Fruit fly (Drosophila melanogaster) whole organism, embryonic: ENCODE measurements around the gene Paics.
A peak's percentile ranks its signal among the peaks of the same experiment; 100 is the strongest.

Experiments
- B-H1 ChIP-seq: fragments of 200-800 bp; sonication (Bioruptor generic); IDR thresholded peaks from 3 replicates; pipeline ENCODE4 v1.3.6; 2022; ENCODE audit warnings: missing biosample characterization, missing genetic modification characterization
- Blimp-1 ChIP-seq: fragments of 200-800 bp; sonication (Bioruptor generic); optimal IDR thresholded peaks from 3 replicates; lab custom pipeline; 2018; ENCODE audit warnings: missing biosample characterization, missing genetic modification characterization, mild to moderate bottlenecking, moderate library complexity, missing genetic modification reagents
- CG10979 ChIP-seq: fragments of 200-800 bp; sonication (Bioruptor generic); optimal IDR thresholded peaks from 2 replicates; lab custom pipeline; 2018; ENCODE audit warnings: missing biosample characterization, mild to moderate bottlenecking, missing genetic modification characterization, moderate library complexity
- CG11398 ChIP-seq: fragments of 200-800 bp; sonication (Bioruptor generic); optimal IDR thresholded peaks from 2 replicates; lab custom pipeline; 2016; ENCODE audit warnings: missing biosample characterization, missing genetic modification characterization
- CG11696 ChIP-seq: fragments of 200-800 bp; sonication (Bioruptor generic); IDR thresholded peaks from 2 replicates; pipeline ENCODE4 v1.3.6; 2022; ENCODE audit warnings: missing biosample characterization, missing genetic modification characterization
- CG12071 ChIP-seq: fragments of 200-800 bp; sonication (Bioruptor generic); optimal IDR thresholded peaks from 3 replicates; lab custom pipeline; 2018; ENCODE audit warnings: missing biosample characterization, mild to moderate bottlenecking, missing genetic modification characterization
- CG1529 ChIP-seq: fragments of 200-800 bp; sonication (Bioruptor generic); optimal IDR thresholded peaks from 3 replicates; lab custom pipeline; 2018; ENCODE audit warnings: missing biosample characterization, missing genetic modification characterization
- CG17359 ChIP-seq: fragments of 200-800 bp; sonication (Bioruptor generic); optimal IDR thresholded peaks from 3 replicates; lab custom pipeline; 2018; ENCODE audit warnings: missing biosample characterization, mild to moderate bottlenecking, missing genetic modification characterization, moderate library complexity
- CG17385 ChIP-seq: fragments of 200-800 bp; sonication (Bioruptor generic); optimal IDR thresholded peaks from 3 replicates; lab custom pipeline; 2018; ENCODE audit warnings: missing biosample characterization, mild to moderate bottlenecking, missing genetic modification characterization
- CG18599 ChIP-seq: fragments of 200-800 bp; sonication (Bioruptor generic); optimal IDR thresholded peaks from 3 replicates; lab custom pipeline; 2017; ENCODE audit warnings: missing biosample characterization, missing genetic modification characterization, mild to moderate bottlenecking, moderate library complexity, missing genetic modification reagents
- CG2120 ChIP-seq: fragments of 200-800 bp; sonication (Bioruptor generic); optimal IDR thresholded peaks from 3 replicates; lab custom pipeline; 2016; ENCODE audit warnings: missing biosample characterization, missing genetic modification characterization
- CG4820 ChIP-seq: fragments of 200-800 bp; sonication (Bioruptor generic); optimal IDR thresholded peaks from 3 replicates; lab custom pipeline; 2016; ENCODE audit warnings: missing biosample characterization, missing genetic modification characterization
- CG6689 ChIP-seq: fragments of 200-800 bp; sonication (Bioruptor generic); IDR thresholded peaks from 2 replicates; pipeline ENCODE4 v1.3.6; 2022; ENCODE audit warnings: missing biosample characterization, missing genetic modification characterization
- CG6854 ChIP-seq: fragments of 200-800 bp; sonication (Bioruptor generic); optimal IDR thresholded peaks from 3 replicates; lab custom pipeline; 2017; ENCODE audit warnings: missing biosample characterization, mild to moderate bottlenecking, missing genetic modification characterization
- CG7556 ChIP-seq: fragments of 200-800 bp; sonication (Bioruptor generic); optimal IDR thresholded peaks from 2 replicates; lab custom pipeline; 2017; ENCODE audit warnings: missing biosample characterization, mild to moderate bottlenecking, missing genetic modification characterization
- CG7839 ChIP-seq: fragments of 200-800 bp; sonication (Bioruptor generic); optimal IDR thresholded peaks from 3 replicates; lab custom pipeline; 2018; ENCODE audit warnings: missing biosample characterization, mild to moderate bottlenecking, missing genetic modification characterization, moderate library complexity
- CG9437 ChIP-seq: fragments of 200-800 bp; sonication (Bioruptor generic); optimal IDR thresholded peaks from 2 replicates; lab custom pipeline; 2018; ENCODE audit warnings: missing biosample characterization, mild to moderate bottlenecking, missing genetic modification characterization
- Camta ChIP-seq: fragments of 200-800 bp; sonication (Bioruptor generic); optimal IDR thresholded peaks from 2 replicates; lab custom pipeline; 2016; ENCODE audit warnings: missing biosample characterization, missing genetic modification characterization
- Hmr ChIP-seq: fragments of 200-800 bp; sonication (Bioruptor generic); optimal IDR thresholded peaks from 3 replicates; lab custom pipeline; 2017; ENCODE audit warnings: mild to moderate bottlenecking, missing biosample characterization, missing genetic modification reagents, missing genetic modification characterization
- Lim3 ChIP-seq: fragments of 200-800 bp; sonication (Bioruptor generic); IDR thresholded peaks from 2 replicates; pipeline ENCODE4 v1.3.6; 2022; ENCODE audit warnings: missing biosample characterization, missing genetic modification characterization
- Med ChIP-seq: fragments of 200-800 bp; sonication (Bioruptor generic); peaks from one replicate; lab custom pipeline; 2016; ENCODE audit warnings: missing biosample characterization, missing genetic modification characterization, mild to moderate bottlenecking, inconsistent platforms, moderate library complexity
- NFAT ChIP-seq: fragments of 200-800 bp; sonication (Bioruptor generic); IDR thresholded peaks from 2 replicates; pipeline ENCODE4 v1.3.6; 2022; ENCODE audit warnings: missing biosample characterization, missing genetic modification characterization
- Opbp ChIP-seq: fragments of 200-800 bp; sonication (Bioruptor generic); IDR thresholded peaks from 3 replicates; pipeline ENCODE4 v1.3.6; 2022; ENCODE audit warnings: missing biosample characterization, missing genetic modification characterization; ENCODE audit not compliant: partially characterized antibody
- PHDP ChIP-seq: fragments of 200-800 bp; sonication (Bioruptor generic); optimal IDR thresholded peaks from 3 replicates; lab custom pipeline; 2018; ENCODE audit warnings: missing biosample characterization, mild to moderate bottlenecking, missing genetic modification characterization, moderate library complexity
- Pdp1 ChIP-seq, 2 experiments: fragments of 200-800 bp; sonication (Bioruptor generic); optimal IDR thresholded peaks; 3 replicates each; lab custom pipeline; 2016; ENCODE audit warnings: missing biosample characterization in 2 of 2, missing genetic modification characterization in 2 of 2, mild to moderate bottlenecking in 1 of 2, moderate library complexity in 1 of 2
- Scr ChIP-seq: fragments of 200-800 bp; sonication (Bioruptor generic); IDR thresholded peaks from 2 replicates; pipeline ENCODE4 v1.3.6; 2022; ENCODE audit warnings: missing biosample characterization, missing genetic modification characterization; ENCODE audit not compliant: partially characterized antibody
- Sry-δ ChIP-seq: fragments of 200-800 bp; sonication (Bioruptor generic); optimal IDR thresholded peaks from 2 replicates; lab custom pipeline; 2016; ENCODE audit warnings: missing biosample characterization, missing genetic modification characterization
- Xrp1 ChIP-seq: fragments of 200-800 bp; sonication (Bioruptor generic); IDR thresholded peaks from 2 replicates; pipeline ENCODE4 v1.3.6; 2022; ENCODE audit warnings: missing biosample characterization, missing genetic modification characterization
- bsh ChIP-seq, 2 experiments: fragments of 200-800 bp; sonication (Bioruptor generic); optimal IDR thresholded peaks; 2 replicates each; lab custom pipeline; 2017 to 2018; ENCODE audit warnings: mild to moderate bottlenecking in 2 of 2, missing biosample characterization in 2 of 2, missing genetic modification characterization in 2 of 2, moderate library complexity in 1 of 2
- chif ChIP-seq, 2 experiments: fragments of 200-800 bp; sonication (Bioruptor generic); optimal IDR thresholded peaks; 3 replicates each; lab custom pipeline; 2016; ENCODE audit warnings: missing biosample characterization in 2 of 2, missing genetic modification characterization in 2 of 2
- corto ChIP-seq: fragments of 200-800 bp; sonication (Bioruptor generic); optimal IDR thresholded peaks from 2 replicates; lab custom pipeline; 2016; ENCODE audit warnings: missing biosample characterization, mild to moderate bottlenecking, missing genetic modification characterization, moderate library complexity
- da ChIP-seq: fragments of 200-800 bp; sonication (Bioruptor generic); optimal IDR thresholded peaks from 2 replicates; lab custom pipeline; 2016; ENCODE audit warnings: missing biosample characterization, missing genetic modification characterization
- eve ChIP-seq, 2 experiments: fragments of >200 bp; optimal IDR thresholded peaks; 2 replicates each; lab custom pipeline; 2017; ENCODE audit warnings: missing biosample characterization in 2 of 2, missing genetic modification characterization in 2 of 2
- fd96Cb ChIP-seq: fragments of 200-800 bp; sonication (Bioruptor generic); optimal IDR thresholded peaks from 2 replicates; lab custom pipeline; 2018; ENCODE audit warnings: missing biosample characterization, mild to moderate bottlenecking, missing genetic modification characterization, moderate library complexity
- mam ChIP-seq: fragments of 200-800 bp; sonication (Bioruptor generic); optimal IDR thresholded peaks from 3 replicates; lab custom pipeline; 2016; ENCODE audit warnings: missing biosample characterization, missing genetic modification characterization
- onecut ChIP-seq: fragments of 200-800 bp; sonication (Bioruptor generic); IDR thresholded peaks from 2 replicates; pipeline ENCODE4 v1.3.6; 2022; ENCODE audit warnings: missing biosample characterization, missing genetic modification characterization
- phol ChIP-seq: fragments of 200-800 bp; sonication (Bioruptor generic); optimal IDR thresholded peaks from 3 replicates; lab custom pipeline; 2018; ENCODE audit warnings: missing biosample characterization, mild to moderate bottlenecking, missing genetic modification characterization, moderate library complexity
- psq ChIP-seq: fragments of 200-800 bp; sonication (Bioruptor generic); optimal IDR thresholded peaks from 2 replicates; lab custom pipeline; 2017; ENCODE audit warnings: missing biosample characterization, missing genetic modification characterization
- sens ChIP-seq: fragments of 200-800 bp; sonication (Bioruptor generic); peaks from one replicate; lab custom pipeline; 2016; ENCODE audit warnings: missing biosample characterization, missing genetic modification characterization
- slp2 ChIP-seq: fragments of 200-800 bp; sonication (Bioruptor generic); optimal IDR thresholded peaks from 2 replicates; lab custom pipeline; 2016; ENCODE audit warnings: missing biosample characterization, missing genetic modification characterization
- sna ChIP-seq: fragments of 200-800 bp; sonication (Bioruptor generic); IDR thresholded peaks from 2 replicates; pipeline ENCODE4 v1.3.6; 2022; ENCODE audit warnings: missing biosample characterization, missing genetic modification characterization; ENCODE audit not compliant: partially characterized antibody
- so ChIP-seq: fragments of 200-800 bp; sonication (Bioruptor generic); IDR thresholded peaks from 3 replicates; pipeline ENCODE4 v1.3.6; 2022; ENCODE audit warnings: missing biosample characterization, missing genetic modification characterization
- stc ChIP-seq: fragments of 200-800 bp; sonication (Bioruptor generic); IDR thresholded peaks from 2 replicates; pipeline ENCODE4 v1.3.6; 2022; ENCODE audit warnings: missing biosample characterization, missing genetic modification characterization
- tll ChIP-seq, 2 experiments: fragments of 200-800 bp in 1 of 2; fragments of >200 bp in 1 of 2; sonication (Bioruptor generic) in 1 of 2; optimal IDR thresholded peaks; 2 replicates each; lab custom pipeline; 2017 to 2019; ENCODE audit warnings: missing biosample characterization in 2 of 2, missing genetic modification characterization in 2 of 2, mild to moderate bottlenecking in 1 of 2, moderate library complexity in 1 of 2
- tup ChIP-seq: fragments of 200-800 bp; sonication (Bioruptor generic); optimal IDR thresholded peaks from 2 replicates; lab custom pipeline; 2016; ENCODE audit warnings: missing biosample characterization, mild to moderate bottlenecking, missing genetic modification characterization, moderate library complexity
- unpg ChIP-seq: fragments of 200-800 bp; sonication (Bioruptor generic); optimal IDR thresholded peaks from 3 replicates; lab custom pipeline; 2018; ENCODE audit warnings: missing biosample characterization, mild to moderate bottlenecking, missing genetic modification characterization, moderate library complexity
- wor ChIP-seq: fragments of 200-800 bp; sonication (Bioruptor generic); IDR thresholded peaks from 2 replicates; pipeline ENCODE4 v1.3.6; 2022; ENCODE audit warnings: missing biosample characterization, missing genetic modification characterization
- zf30C ChIP-seq: fragments of 200-800 bp; sonication (Bioruptor generic); optimal IDR thresholded peaks from 3 replicates; lab custom pipeline; 2018; ENCODE audit warnings: missing biosample characterization, mild to moderate bottlenecking, missing genetic modification characterization

Paics gene

dm6 chrX:12777195-12777594, 16.8 kb upstream of the Paics start (continued):
- TF ChIP-seq Pdp1 (GFP tag; optimal IDR thresholded peaks at IDR 0.05; lab: Kevin White, UChicago), result peak in 1 of 2 experiments; percentile 77

- TF ChIP-seq CG1529 (GFP tag; lab: Kevin White, UChicago), result no peak
- TF ChIP-seq tll (GFP tag; optimal IDR thresholded peaks at IDR 0.05; lab: Kevin White, UChicago), result no peak
- TF ChIP-seq so (GFP tag; lab: Robert Waterston, UW), result 0 out of 3 replicates have a peak, but pooled peaks have one; percentile 15
- peak; percentile 29; the same call in 1 of the 2 replicates for TF ChIP-seq CG6689 (GFP tag; lab: Robert Waterston, UW)
- no peak for TF ChIP-seq sna (GFP tag; lab: Robert Waterston, UW)
- TF ChIP-seq Lim3, result no peak
- peak; percentile 33 for TF ChIP-seq CG17359 (tag; lab: Kevin White, UChicago)
- no peak for TF ChIP-seq slp2 (GFP tag; lab: Kevin White, UChicago)
- peak; percentile 25 for TF ChIP-seq Hmr
- peak; percentile 23 for TF ChIP-seq CG18599 (GFP tag; lab: Kevin White, UChicago)
- peak; percentile 72 for TF ChIP-seq onecut (GFP tag; lab: Robert Waterston, UW)
- peak in 1 of 2 experiments; percentile 31 for TF ChIP-seq bsh (GFP tag; optimal IDR thresholded peaks at IDR 0.05; lab: Kevin White, UChicago)
- TF ChIP-seq wor (GFP tag; lab: Robert Waterston, UW), result no peak
- TF ChIP-seq mam (GFP tag; lab: Kevin White, UChicago), result peak; percentile 6
- TF ChIP-seq PHDP (tag; lab: Kevin White, UChicago), result peak; percentile 5
- peak in 1 of 2 experiments; percentile 23 for TF ChIP-seq chif (GFP tag; optimal IDR thresholded peaks at IDR 0.05; lab: Kevin White, UChicago)
- TF ChIP-seq da (GFP tag; lab: Kevin White, UChicago), result no peak
- no peak for TF ChIP-seq CG11398 (GFP tag; lab: Kevin White, UChicago)
- no peak for TF ChIP-seq Camta (GFP tag; lab: Kevin White, UChicago)
- peak; percentile 10 for TF ChIP-seq CG7839 (tag; lab: Kevin White, UChicago)
- TF ChIP-seq NFAT (GFP tag; lab: Robert Waterston, UW), result no peak
- TF ChIP-seq CG2120 (GFP tag; lab: Kevin White, UChicago), result peak; percentile 28
- TF ChIP-seq Blimp-1, result peak; percentile 15
- TF ChIP-seq CG11696 (GFP tag; lab: Robert Waterston, UW), result peak; percentile 88
- peak; percentile 9 for TF ChIP-seq CG10979 (tag; lab: Kevin White, UChicago)
- no peak for TF ChIP-seq CG4820 (GFP tag; lab: Kevin White, UChicago)
- TF ChIP-seq fd96Cb (tag; lab: Kevin White, UChicago), result peak; percentile 19
- TF ChIP-seq CG12071 (GFP tag; lab: Kevin White, UChicago), result no peak
- peak; percentile 24 for TF ChIP-seq CG9437 (GFP tag; lab: Kevin White, UChicago)
- TF ChIP-seq psq (GFP tag; lab: Kevin White, UChicago), result no peak
- no peak for TF ChIP-seq corto (GFP tag; lab: Kevin White, UChicago)
- TF ChIP-seq Scr (GFP tag; lab: Robert Waterston, UW), result no peak
- no peak for TF ChIP-seq zf30C
- no peak for TF ChIP-seq tup
- TF ChIP-seq eve (GFP tag; optimal IDR thresholded peaks at IDR 0.05; lab: Kevin White, UChicago), result peak in 1 of 2 experiments; percentile 59
- peak; percentile 6 for TF ChIP-seq Sry-δ
- peak; percentile 55 for TF ChIP-seq Med
- TF ChIP-seq Xrp1 (GFP tag; lab: Robert Waterston, UW), result peak; percentile 50; the same call in 1 of the 2 replicates
- peak; percentile 70 for TF ChIP-seq sens (GFP tag; lab: Kevin White, UChicago)
- peak; percentile 10 for TF ChIP-seq CG7556 (GFP tag; lab: Kevin White, UChicago)
- peak; percentile 14 for TF ChIP-seq unpg (GFP tag; lab: Kevin White, UChicago)
- TF ChIP-seq B-H1 (GFP tag; lab: Robert Waterston, UW), result no peak
- peak; percentile 25; the same call in 1 of the 2 replicates for TF ChIP-seq stc
- no peak for TF ChIP-seq Opbp (GFP tag; lab: Robert Waterston, UW)
- peak; percentile 4 for TF ChIP-seq CG17385 (GFP tag; lab: Kevin White, UChicago)
- peak; percentile 26 for TF ChIP-seq CG6854 (GFP tag; lab: Kevin White, UChicago)
- peak; percentile 16 for TF ChIP-seq phol
Observed at dm6 chrX:12766286-12766685, 5.9 kb upstream of the Paics start.
